Worm (Caenorhabditis elegans) whole organism, young adult: ENCODE measurements around the gene ung-1.

Source experiments
- B0035.1 ChIP-seq: sonication (generic microtip); optimal IDR thresholded peaks from 2 replicates; lab custom pipeline; 2016; ENCODE audit warnings: missing genetic modification characterization, mild to moderate bottlenecking, missing compliant biosample characterization, missing genotype, missing genetic modification reagents
- B0336.3 ChIP-seq: fragments of 200-800 bp; sonication (Bioruptor generic); IDR thresholded peaks from 2 replicates; pipeline ENCODE4 v1.3.6; 2022; ENCODE audit warnings: missing genetic modification characterization, missing compliant biosample characterization
- F22D6.2 ChIP-seq: sonication (generic microtip); optimal IDR thresholded peaks from 2 replicates; lab custom pipeline; 2016; ENCODE audit warnings: mild to moderate bottlenecking, missing genetic modification characterization, missing compliant biosample characterization
- F33H1.4 ChIP-seq: fragments of 200-800 bp; sonication (Bioruptor generic); IDR thresholded peaks from 2 replicates; pipeline ENCODE4 v1.3.6; 2022; ENCODE audit warnings: missing genetic modification reagents, missing genetic modification characterization, missing compliant biosample characterization
- F55B11.4 ChIP-seq: sonication (generic microtip); optimal IDR thresholded peaks from 2 replicates; lab custom pipeline; 2016; ENCODE audit warnings: missing compliant biosample characterization, missing genetic modification characterization, borderline replicate concordance; ENCODE audit not compliant: insufficient read depth
- K11D2.4 ChIP-seq: fragments of 200-800 bp; sonication (Bioruptor generic); IDR thresholded peaks from 2 replicates; pipeline ENCODE4 v1.3.6; 2022; ENCODE audit warnings: missing genetic modification reagents, missing genetic modification characterization, missing compliant biosample characterization
- T26A5.8 ChIP-seq: sonication (generic microtip); optimal IDR thresholded peaks from 2 replicates; lab custom pipeline; 2016; ENCODE audit warnings: missing genetic modification characterization, missing compliant biosample characterization
- Y53F4B.3 ChIP-seq: fragments of 200-800 bp; sonication (Bioruptor generic); IDR thresholded peaks from 2 replicates; pipeline ENCODE4 v1.3.6; 2022; ENCODE audit warnings: missing genetic modification reagents, missing genetic modification characterization, missing compliant biosample characterization
- Y79H2A.3 ChIP-seq: fragments of 200-800 bp; sonication (Bioruptor generic); conservative IDR thresholded peaks from 2 replicates; pipeline ENCODE4 v1.3.6; 2022; ENCODE audit warnings: missing genetic modification reagents, missing genetic modification characterization, missing compliant biosample characterization
- akir-1 ChIP-seq: fragments of 200-800 bp; sonication (Bioruptor generic); optimal IDR thresholded peaks from 2 replicates; lab custom pipeline; 2018; ENCODE audit warnings: mild to moderate bottlenecking, missing genetic modification characterization, moderate library complexity, missing compliant biosample characterization
- ama-1 ChIP-seq, 3 experiments: fragments of 150-350 bp in 1 of 3; sonication (generic microtip) in 2 of 3; optimal IDR thresholded peaks; 2 replicates each; lab custom pipeline; 2014 to 2018; ENCODE audit warnings: missing biosample characterization in 2 of 3, missing genetic modification characterization in 2 of 3, missing genetic modification reagents in 2 of 3
- aptf-3 ChIP-seq: fragments of 200-800 bp; sonication (Bioruptor generic); IDR thresholded peaks from 2 replicates; pipeline ENCODE4 v1.3.6; 2022; ENCODE audit warnings: missing genetic modification characterization, missing compliant biosample characterization
- athp-1 ChIP-seq: sonication (generic microtip); optimal IDR thresholded peaks from 2 replicates; lab custom pipeline; 2017; ENCODE audit warnings: mild to moderate bottlenecking, missing genetic modification characterization, missing compliant biosample characterization
- attf-5 ChIP-seq: fragments of 200-800 bp; sonication (Bioruptor generic); optimal IDR thresholded peaks from 2 replicates; lab custom pipeline; 2018; ENCODE audit warnings: mild to moderate bottlenecking, missing genetic modification characterization, missing compliant biosample characterization
- attf-6 ChIP-seq: fragments of 200-800 bp; sonication (Bioruptor generic); IDR thresholded peaks from 2 replicates; pipeline ENCODE4 v1.3.6; 2022; ENCODE audit warnings: missing genetic modification reagents, missing genetic modification characterization, missing compliant biosample characterization
- cebp-1 ChIP-seq, 2 experiments: fragments of 200-800 bp in 1 of 2; sonication (Bioruptor generic) in 1 of 2; sonication (generic microtip) in 1 of 2; IDR thresholded peaks in 1 of 2; optimal IDR thresholded peaks in 1 of 2; 2 replicates each; pipeline versions ENCODE4 v1.3.6 to Lab custom; 2017 to 2022; ENCODE audit warnings: missing compliant biosample characterization in 2 of 2, missing genetic modification characterization in 2 of 2, mild to moderate bottlenecking in 1 of 2, missing genetic modification reagents in 1 of 2, moderate library complexity in 1 of 2
- ceh-27 ChIP-seq: fragments of 200-800 bp; sonication (Bioruptor generic); optimal IDR thresholded peaks from 2 replicates; lab custom pipeline; 2018; ENCODE audit warnings: mild to moderate bottlenecking, missing genetic modification characterization, moderate library complexity, missing compliant biosample characterization
- ceh-79 ChIP-seq: sonication (generic microtip); optimal IDR thresholded peaks from 2 replicates; lab custom pipeline; 2017; ENCODE audit warnings: mild to moderate bottlenecking, missing genetic modification characterization, missing compliant biosample characterization
- chd-7 ChIP-seq: sonication (generic microtip); optimal IDR thresholded peaks from 2 replicates; lab custom pipeline; 2016; ENCODE audit warnings: mild to moderate bottlenecking, missing genetic modification characterization, moderate library complexity, missing compliant biosample characterization
- die-1 ChIP-seq: sonication (generic microtip); optimal IDR thresholded peaks from 2 replicates; lab custom pipeline; 2016; ENCODE audit warnings: missing genotype, mild to moderate bottlenecking, missing genetic modification characterization, missing compliant biosample characterization
- egl-44 ChIP-seq: fragments of 200-800 bp; sonication (Bioruptor generic); IDR thresholded peaks from 2 replicates; pipeline ENCODE4 v1.3.6; 2022; ENCODE audit warnings: missing genetic modification reagents, missing genetic modification characterization, missing compliant biosample characterization
- ekl-4 ChIP-seq: fragments of 200-800 bp; sonication (Bioruptor generic); IDR thresholded peaks from 2 replicates; pipeline ENCODE4 v1.3.6; 2022; ENCODE audit warnings: missing genetic modification reagents, missing genetic modification characterization, missing compliant biosample characterization
- ets-4 ChIP-seq: fragments of 200-800 bp; sonication (Bioruptor generic); optimal IDR thresholded peaks from 2 replicates; lab custom pipeline; 2018; ENCODE audit warnings: mild to moderate bottlenecking, missing genetic modification characterization, missing compliant biosample characterization
- hlh-12 ChIP-seq: sonication (generic microtip); optimal IDR thresholded peaks from 2 replicates; lab custom pipeline; 2016; ENCODE audit warnings: missing genetic modification characterization, missing compliant biosample characterization
- hmg-1.2 ChIP-seq: fragments of 200-800 bp; sonication (Bioruptor generic); IDR thresholded peaks from 2 replicates; pipeline ENCODE4 v1.3.6; 2022; ENCODE audit warnings: missing genetic modification reagents, missing genetic modification characterization, missing compliant biosample characterization
- lag-1 ChIP-seq: fragments of 200-800 bp; sonication (Bioruptor generic); IDR thresholded peaks from 2 replicates; pipeline ENCODE4 v1.3.6; 2022; ENCODE audit warnings: missing genetic modification reagents, missing genetic modification characterization, missing compliant biosample characterization
- let-526 ChIP-seq: fragments of 200-800 bp; sonication (Bioruptor generic); IDR thresholded peaks from 2 replicates; pipeline ENCODE4 v1.3.6; 2022; ENCODE audit warnings: missing genetic modification reagents, missing genetic modification characterization, missing compliant biosample characterization
- let-607 ChIP-seq, 2 experiments: fragments of 200-800 bp in 1 of 2; sonication (Bioruptor generic) in 1 of 2; sonication (generic microtip) in 1 of 2; optimal IDR thresholded peaks; 2 replicates each; lab custom pipeline; 2016 to 2018; ENCODE audit warnings: mild to moderate bottlenecking in 2 of 2, missing compliant biosample characterization in 2 of 2, missing genetic modification characterization in 2 of 2, moderate library complexity in 2 of 2, missing genotype in 1 of 2
- lin-35 ChIP-seq, 3 experiments: fragments of 150-350 bp in 2 of 3; sonication (generic microtip) in 1 of 3; optimal IDR thresholded peaks; 2 replicates each; lab custom pipeline; 2014 to 2018; ENCODE audit warnings: missing biosample characterization in 3 of 3, missing genetic modification characterization in 3 of 3, missing genetic modification reagents in 3 of 3
- lsy-27 ChIP-seq: sonication (generic microtip); optimal IDR thresholded peaks from 2 replicates; lab custom pipeline; 2017; ENCODE audit warnings: missing genetic modification characterization, mild to moderate bottlenecking, missing compliant biosample characterization, antibody characterized with exemption, missing genotype, borderline replicate concordance; ENCODE audit not compliant: insufficient read depth
- mel-28 ChIP-seq: sonication (generic microtip); optimal IDR thresholded peaks from 2 replicates; lab custom pipeline; 2016; ENCODE audit warnings: borderline replicate concordance, mild to moderate bottlenecking, missing genetic modification characterization, missing compliant biosample characterization
- mxl-1 ChIP-seq: sonication (generic microtip); optimal IDR thresholded peaks from 2 replicates; lab custom pipeline; 2016; ENCODE audit warnings: missing genetic modification characterization, missing compliant biosample characterization
- nfyb-1 ChIP-seq: fragments of 200-800 bp; sonication (Bioruptor generic); IDR thresholded peaks from 2 replicates; pipeline ENCODE4 v1.3.6; 2022; ENCODE audit warnings: missing genetic modification reagents, missing genetic modification characterization, missing compliant biosample characterization
- nhr-179 ChIP-seq: sonication (generic microtip); optimal IDR thresholded peaks from 2 replicates; lab custom pipeline; 2016; ENCODE audit warnings: mild to moderate bottlenecking, missing genetic modification characterization, missing compliant biosample characterization
- nhr-80 ChIP-seq: sonication (generic microtip); optimal IDR thresholded peaks from 2 replicates; lab custom pipeline; 2016; ENCODE audit warnings: missing genetic modification characterization, missing compliant biosample characterization
- rcor-1 ChIP-seq: fragments of 200-800 bp; sonication (Bioruptor generic); IDR thresholded peaks from 2 replicates; pipeline ENCODE4 v1.3.6; 2022; ENCODE audit warnings: missing genetic modification reagents, missing genetic modification characterization, missing compliant biosample characterization
- snpc-3.4 ChIP-seq: sonication (generic microtip); optimal IDR thresholded peaks from 2 replicates; lab custom pipeline; 2017; ENCODE audit warnings: missing genetic modification characterization, mild to moderate bottlenecking, missing compliant biosample characterization, antibody characterized with exemption, moderate library complexity, missing genotype, missing genetic modification reagents
- sptf-2 ChIP-seq: fragments of 200-800 bp; sonication (Bioruptor generic); optimal IDR thresholded peaks from 2 replicates; lab custom pipeline; 2018; ENCODE audit warnings: mild to moderate bottlenecking, missing genetic modification characterization, missing compliant biosample characterization
- zfh-2 ChIP-seq: fragments of 200-800 bp; sonication (Bioruptor generic); conservative IDR thresholded peaks from 2 replicates; pipeline ENCODE4 v1.3.6; 2022; ENCODE audit warnings: missing genetic modification reagents, missing genetic modification characterization, missing compliant biosample characterization
- ztf-18 ChIP-seq: sonication (generic microtip); optimal IDR thresholded peaks from 2 replicates; lab custom pipeline; 2016; ENCODE audit warnings: missing genotype, mild to moderate bottlenecking, missing genetic modification characterization, missing compliant biosample characterization
- ztf-22 ChIP-seq: fragments of 200-800 bp; sonication (Bioruptor generic); optimal IDR thresholded peaks from 2 replicates; lab custom pipeline; 2018; ENCODE audit warnings: mild to moderate bottlenecking, missing genetic modification characterization, moderate library complexity, missing compliant biosample characterization

The ung-1 gene

DNA sequence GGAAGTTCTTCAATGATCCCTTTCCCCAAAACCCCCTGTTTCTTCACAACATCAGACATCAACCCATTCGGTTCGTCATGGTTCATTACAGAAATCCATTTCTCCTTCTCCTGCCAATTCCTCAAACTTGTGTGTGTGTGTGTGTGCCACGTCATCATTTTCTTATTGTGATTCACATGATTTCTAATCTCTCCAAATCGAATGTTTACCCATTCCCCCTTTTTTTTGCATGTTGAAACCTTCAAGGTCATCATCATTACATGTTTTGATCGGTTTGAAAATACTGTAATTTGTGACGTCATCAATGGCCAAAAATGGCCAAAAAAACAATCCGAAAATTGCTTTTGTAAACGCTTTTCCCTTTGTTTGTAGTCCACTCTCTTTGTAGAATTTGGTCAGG, 35.9 kb upstream of the ung-1 start:
- TF ChIP-seq hlh-12 (tag; lab: Kevin White, UChicago) = no peak
- no peak for TF ChIP-seq lag-1 (GFP tag; lab: Robert Waterston, UW)
- TF ChIP-seq let-607 (tag; optimal IDR thresholded peaks at IDR 0.05; lab: Kevin White, UChicago) = no peak
- no peak for TF ChIP-seq ekl-4
- TF ChIP-seq F55B11.4 (tag; lab: Kevin White, UChicago) = no peak
- TF ChIP-seq ceh-27 (GFP tag; lab: Kevin White, UChicago) = no peak
- TF ChIP-seq egl-44 = no peak
- no peak for TF ChIP-seq die-1
- no peak for TF ChIP-seq rcor-1
- TF ChIP-seq K11D2.4 (GFP tag; lab: Robert Waterston, UW) = no peak
- TF ChIP-seq F33H1.4 (GFP tag; lab: Robert Waterston, UW) = no peak
- TF ChIP-seq hmg-1.2 = no peak
- TF ChIP-seq chd-7 (tag; lab: Kevin White, UChicago) = no peak
- TF ChIP-seq Y79H2A.3 (GFP tag; lab: Robert Waterston, UW) = no peak
- no peak for TF ChIP-seq T26A5.8 (tag; lab: Kevin White, UChicago)
- no peak for TF ChIP-seq mxl-1 (tag; lab: Kevin White, UChicago)

- TF ChIP-seq attf-6 (GFP tag; lab: Robert Waterston, UW) = no peak
- peak; percentile 71; the same call in 1 of the 2 replicates for TF ChIP-seq Y53F4B.3 (GFP tag; lab: Robert Waterston, UW)
- no peak for TF ChIP-seq ztf-18
- TF ChIP-seq lin-35 (GFP tag; optimal IDR thresholded peaks at IDR 0.05; lab: Kevin White, UChicago) = no peak
Measured at ce11 chrIII:12009321-12009720, 35.4 kb upstream of the ung-1 start.

- TF ChIP-seq cebp-1 (GFP tag; IDR thresholded peaks at IDR 0.05; lab: Robert Waterston, UW) = peak; percentile 93
- peak; percentile 91 for TF ChIP-seq cebp-1 (tag; optimal IDR thresholded peaks at IDR 0.05; lab: Kevin White, UChicago)
- peak; percentile 8 for TF ChIP-seq nhr-80 (tag; lab: Kevin White, UChicago)
Measured at ce11 chrIII:12005871-12006358, 32.0 kb upstream of the ung-1 start.

DNA sequence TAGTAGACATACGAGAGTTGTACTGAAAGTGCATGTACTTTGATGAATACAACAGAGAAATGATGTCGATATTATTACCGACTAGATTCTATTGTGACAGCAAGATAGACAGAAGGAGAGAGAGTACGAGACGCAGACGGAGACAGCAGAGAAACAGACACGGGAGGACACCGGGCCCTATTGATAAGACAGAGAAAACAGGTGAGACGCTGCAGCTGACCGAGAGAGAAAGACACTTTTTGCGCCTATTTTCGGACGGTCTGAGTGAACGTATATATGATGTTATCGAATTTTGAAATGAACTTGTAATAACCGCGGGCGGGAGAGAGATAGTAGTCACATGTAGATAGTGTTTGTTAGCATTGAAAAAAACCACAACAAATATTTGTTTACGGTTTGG, 29.4 kb upstream of the ung-1 start:
- TF ChIP-seq ztf-22 (GFP tag; lab: Kevin White, UChicago) (no peak), ets-4 (no peak), mel-28 (tag; lab: Kevin White, UChicago) (no peak), ama-1 (optimal IDR thresholded peaks at IDR 0.05; lab: Kevin White, UChicago) (no peak), ama-1 (GFP tag; optimal IDR thresholded peaks at IDR 0.05; lab: Kevin White, UChicago) (no peak), B0336.3 (GFP tag; lab: Robert Waterston, UW) (peak; percentile 83; the same call in 1 of the 2 replicates), B0035.1 (no peak), sptf-2 (GFP tag; lab: Kevin White, UChicago) (no peak), athp-1 (tag; lab: Kevin White, UChicago) (no peak), zfh-2 (GFP tag; lab: Robert Waterston, UW) (peak; percentile 68), attf-5 (peak; percentile 80), attf-6 (GFP tag; lab: Robert Waterston, UW) (no peak), lsy-27 (tag; lab: Kevin White, UChicago) (no peak), nfyb-1 (GFP tag; lab: Robert Waterston, UW) (0 out of 2 replicates have a peak, but pooled peaks have one; percentile 35), snpc-3.4 (no peak), akir-1 (GFP tag; lab: Kevin White, UChicago) (no peak), ceh-79 (tag; lab: Kevin White, UChicago) (no peak), F22D6.2 (tag; lab: Kevin White, UChicago) (no peak), nhr-179 (tag; lab: Kevin White, UChicago) (no peak), aptf-3 (GFP tag; lab: Robert Waterston, UW) (no peak), hmg-1.2 (peak; percentile 47; the same call in 1 of the 2 replicates), chd-7 (tag; lab: Kevin White, UChicago) (no peak), cebp-1 (GFP tag; IDR thresholded peaks at IDR 0.05; lab: Robert Waterston, UW) (no peak), cebp-1 (tag; optimal IDR thresholded peaks at IDR 0.05; lab: Kevin White, UChicago) (peak; percentile 79), let-526 (no peak)
